Fruit fly (Drosophila melanogaster) whole organism, wandering third instar larva: ENCODE results near the gene RpS21.
A peak's percentile ranks its signal among the peaks of the same experiment; 100 is the strongest.

ENCODE experiments used
- Abd-B ChIP-seq: fragments of >200 bp; optimal IDR thresholded peaks from 2 replicates; lab custom pipeline; 2017; ENCODE audit warnings: missing biosample characterization, missing genetic modification characterization
- CG32264 ChIP-seq: fragments of 200-800 bp; sonication (Bioruptor generic); optimal IDR thresholded peaks from 2 replicates; lab custom pipeline; 2016; ENCODE audit warnings: missing biosample characterization, missing genetic modification characterization
- CG9705 ChIP-seq: fragments of 200-800 bp; sonication (Bioruptor generic); optimal IDR thresholded peaks from 2 replicates; lab custom pipeline; 2018; ENCODE audit warnings: missing biosample characterization, mild to moderate bottlenecking, missing genetic modification characterization
- CrebA ChIP-seq: fragments of 200-800 bp; sonication (Bioruptor generic); optimal IDR thresholded peaks from 2 replicates; lab custom pipeline; 2016; ENCODE audit warnings: missing biosample characterization, mild to moderate bottlenecking, missing genetic modification characterization, borderline replicate concordance
- Dfd ChIP-seq: fragments of >200 bp; optimal IDR thresholded peaks from 2 replicates; lab custom pipeline; 2017; ENCODE audit warnings: missing biosample characterization, missing genetic modification characterization
- Dif ChIP-seq: fragments of 200-275, 200-300 bp; sonication (Bioruptor generic); optimal IDR thresholded peaks from 2 replicates; lab custom pipeline; 2018; ENCODE audit warnings: missing biosample characterization, missing genetic modification characterization; ENCODE audit not compliant: partially characterized antibody
- GATAd ChIP-seq: sonication (Bioruptor generic); optimal IDR thresholded peaks from 2 replicates; lab custom pipeline; 2016; ENCODE audit warnings: missing biosample characterization, missing genetic modification characterization
- HLH106 ChIP-seq: fragments of 200-800 bp; optimal IDR thresholded peaks from 3 replicates; lab custom pipeline; 2019; ENCODE audit warnings: missing biosample characterization, mild to moderate bottlenecking, missing genetic modification characterization, moderate library complexity
- Hnf4 ChIP-seq: fragments of 200-800 bp; sonication (Bioruptor generic); optimal IDR thresholded peaks from 2 replicates; lab custom pipeline; 2016; ENCODE audit warnings: missing biosample characterization, mild to moderate bottlenecking, missing genetic modification characterization
- Hr78 ChIP-seq: fragments of >200 bp; optimal IDR thresholded peaks from 2 replicates; lab custom pipeline; 2017; ENCODE audit warnings: missing biosample characterization, missing genetic modification characterization
- Hr83 ChIP-seq: fragments of 200-300 bp; sonication (Bioruptor generic); optimal IDR thresholded peaks from 2 replicates; lab custom pipeline; 2016; ENCODE audit warnings: missing biosample characterization, mild to moderate bottlenecking, missing genetic modification characterization, moderate library complexity; ENCODE audit not compliant: poor library complexity, severe bottlenecking
- Jra ChIP-seq: sonication (Bioruptor generic); optimal IDR thresholded peaks from 2 replicates; lab custom pipeline; 2016; ENCODE audit warnings: missing biosample characterization, missing genetic modification characterization
- Mio ChIP-seq: sonication (Bioruptor generic); optimal IDR thresholded peaks from 2 replicates; lab custom pipeline; 2016; ENCODE audit warnings: missing biosample characterization, missing genetic modification characterization
- Myc ChIP-seq: fragments of >200 bp; optimal IDR thresholded peaks from 2 replicates; lab custom pipeline; 2017
- N ChIP-seq: fragments of >200 bp; optimal IDR thresholded peaks from 2 replicates; lab custom pipeline; 2018; ENCODE audit warnings: missing biosample characterization, missing external identifiers, missing genetic modification characterization
- OdsH ChIP-seq: fragments of 200-800 bp; sonication (Bioruptor generic); optimal IDR thresholded peaks from 2 replicates; lab custom pipeline; 2016; ENCODE audit warnings: missing biosample characterization, mild to moderate bottlenecking, missing genetic modification characterization
- Rel ChIP-seq, 2 experiments: fragments of 200-800 bp; sonication (Bioruptor generic) in 1 of 2; optimal IDR thresholded peaks; 2 replicates in 1 of 2; 3 replicates in 1 of 2; lab custom pipeline; 2016 to 2019; ENCODE audit warnings: mild to moderate bottlenecking in 2 of 2, missing biosample characterization in 2 of 2, missing genetic modification characterization in 2 of 2, moderate library complexity in 1 of 2
- Sp1 ChIP-seq: fragments of 200-800 bp; sonication (Bioruptor generic); optimal IDR thresholded peaks from 3 replicates; lab custom pipeline; 2019; ENCODE audit warnings: missing biosample characterization, mild to moderate bottlenecking, missing genetic modification characterization, moderate library complexity
- Vsx2 ChIP-seq: fragments of 200-300, 225-300 bp; sonication (Bioruptor generic); optimal IDR thresholded peaks from 2 replicates; lab custom pipeline; 2018; ENCODE audit warnings: missing biosample characterization, missing genetic modification characterization; ENCODE audit not compliant: partially characterized antibody
- br ChIP-seq: fragments of 200-800 bp; sonication (Bioruptor generic); optimal IDR thresholded peaks from 2 replicates; lab custom pipeline; 2016; ENCODE audit warnings: missing biosample characterization, missing genetic modification characterization
- brk ChIP-seq: fragments of 200-800 bp; sonication (Bioruptor generic); optimal IDR thresholded peaks from 2 replicates; lab custom pipeline; 2016; ENCODE audit warnings: missing biosample characterization, mild to moderate bottlenecking, missing genetic modification characterization
- dl ChIP-seq, 2 experiments: fragments of 175-275, 200-275 bp in 1 of 2; fragments of 200-275 bp in 1 of 2; sonication (Bioruptor generic); optimal IDR thresholded peaks; lab custom pipeline; 2018; ENCODE audit warnings: mild to moderate bottlenecking in 2 of 2, missing biosample characterization in 2 of 2, missing genetic modification characterization in 2 of 2, moderate library complexity in 2 of 2; ENCODE audit not compliant: partially characterized antibody in 2 of 2, insufficient read depth in 1 of 2
- dmrt93B ChIP-seq: fragments of 200-800 bp; sonication (Bioruptor generic); optimal IDR thresholded peaks from 2 replicates; lab custom pipeline; 2018; ENCODE audit warnings: missing biosample characterization, mild to moderate bottlenecking, missing genetic modification characterization
- dsf ChIP-seq: sonication (Bioruptor generic); optimal IDR thresholded peaks from 2 replicates; lab custom pipeline; 2016; ENCODE audit warnings: missing biosample characterization, missing genetic modification characterization, borderline replicate concordance
- ey ChIP-seq: fragments of 200-800 bp; sonication (Bioruptor generic); optimal IDR thresholded peaks from 2 replicates; lab custom pipeline; 2016; ENCODE audit warnings: missing biosample characterization, missing genetic modification characterization
- foxo ChIP-seq, 2 experiments: fragments of 200-800 bp; sonication (Bioruptor generic); optimal IDR thresholded peaks; 2 replicates in 1 of 2; 3 replicates in 1 of 2; lab custom pipeline; 2016 to 2017; ENCODE audit warnings: missing biosample characterization in 2 of 2, missing genetic modification characterization in 2 of 2
- fru ChIP-seq: fragments of 200-800 bp; sonication (Bioruptor generic); optimal IDR thresholded peaks from 3 replicates; lab custom pipeline; 2016; ENCODE audit warnings: missing biosample characterization, mild to moderate bottlenecking, missing genetic modification characterization
- h ChIP-seq: fragments of 200-800 bp; sonication (Bioruptor generic); optimal IDR thresholded peaks from 3 replicates; lab custom pipeline; 2016; ENCODE audit warnings: missing biosample characterization, mild to moderate bottlenecking, missing genetic modification characterization
- jim ChIP-seq: fragments of 175-275, 200-325 bp; sonication (Bioruptor generic); optimal IDR thresholded peaks from 2 replicates; lab custom pipeline; 2016; ENCODE audit warnings: missing biosample characterization, mild to moderate bottlenecking, missing genetic modification characterization
- lola ChIP-seq: fragments of >200 bp; optimal IDR thresholded peaks from 2 replicates; lab custom pipeline; 2017; ENCODE audit warnings: missing biosample characterization, missing genetic modification characterization
- pan ChIP-seq: fragments of >200 bp; optimal IDR thresholded peaks from 2 replicates; lab custom pipeline; 2017
- psq ChIP-seq: fragments of 200-800 bp; sonication (Bioruptor generic); optimal IDR thresholded peaks from 3 replicates; lab custom pipeline; 2017; ENCODE audit warnings: missing biosample characterization, mild to moderate bottlenecking, missing genetic modification characterization, moderate library complexity
- rgr ChIP-seq: fragments of 200-800 bp; sonication (Bioruptor generic); optimal IDR thresholded peaks from 3 replicates; lab custom pipeline; 2016; ENCODE audit warnings: missing biosample characterization, mild to moderate bottlenecking, missing genetic modification characterization
- sage ChIP-seq: fragments of 200-800 bp; sonication (Bioruptor generic); optimal IDR thresholded peaks from 2 replicates; lab custom pipeline; 2016; ENCODE audit warnings: missing biosample characterization, mild to moderate bottlenecking, missing genetic modification characterization
- sv ChIP-seq: fragments of 200-800 bp; sonication (Bioruptor generic); optimal IDR thresholded peaks from 3 replicates; lab custom pipeline; 2016; ENCODE audit warnings: missing biosample characterization, missing genetic modification characterization
- tai ChIP-seq: sonication (Bioruptor generic); optimal IDR thresholded peaks from 2 replicates; lab custom pipeline; 2016; ENCODE audit warnings: missing biosample characterization, missing genetic modification characterization
- usp ChIP-seq: fragments of >200 bp; optimal IDR thresholded peaks from 2 replicates; lab custom pipeline; 2017; ENCODE audit warnings: missing biosample characterization, missing genetic modification characterization
- woc ChIP-seq: sonication (Bioruptor generic); optimal IDR thresholded peaks from 2 replicates; lab custom pipeline; 2016; ENCODE audit warnings: missing biosample characterization, mild to moderate bottlenecking, missing genetic modification characterization

The RpS21 gene

DNA sequence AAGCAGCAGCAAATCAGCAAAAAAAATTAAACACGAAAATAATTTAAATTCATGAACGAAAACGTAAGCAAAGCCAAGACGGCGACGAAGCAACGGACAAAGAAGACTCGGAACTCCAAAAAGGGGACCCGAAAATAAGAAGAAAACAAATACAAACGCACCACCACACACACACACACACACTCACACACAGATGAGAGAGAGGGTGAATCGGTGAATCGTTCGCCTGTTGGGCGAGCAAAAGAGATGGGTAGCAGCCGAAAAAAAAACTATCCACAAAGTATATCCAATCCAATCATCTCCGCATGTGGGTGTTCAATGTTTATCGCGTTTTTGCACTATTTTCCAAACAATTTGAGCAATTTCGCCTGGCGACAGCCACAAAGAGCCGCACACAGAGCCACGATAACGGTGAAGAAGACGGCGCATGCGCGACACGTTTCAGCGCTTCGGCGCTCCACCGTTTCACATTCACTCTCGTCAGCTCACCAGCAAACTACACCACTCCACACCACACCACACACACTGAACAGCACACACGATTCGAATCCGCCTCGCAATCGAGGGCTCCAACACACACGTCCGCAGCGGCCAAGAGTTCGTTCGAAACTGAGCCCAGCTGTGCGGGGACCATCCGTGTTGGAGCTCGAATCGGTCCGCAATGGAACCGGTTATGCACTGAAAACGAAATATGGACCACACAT is 26.1 kb upstream of the RpS21 start, which contains the start of gene Duox:
Duox (minus strand) TSS at position 612 of the 704 bp plus-strand sequence.
- peak; percentile 74 for TF ChIP-seq Hr83
- no peak for TF ChIP-seq Hr78 (GFP tag; lab: Kevin White, UChicago)
- peak; percentile 45 for TF ChIP-seq jim (GFP tag; lab: Kevin White, UChicago)
- TF ChIP-seq tai = no peak
- TF ChIP-seq psq (GFP tag; lab: Kevin White, UChicago) = peak; percentile 89
- no peak for TF ChIP-seq br (GFP tag; lab: Kevin White, UChicago)
- no peak for TF ChIP-seq Mio
- TF ChIP-seq dl (GFP tag; optimal IDR thresholded peaks at IDR 0.05; lab: Kevin White, UChicago; ENCODE audit: insufficient read depth in 1 of 2, partially characterized antibody in 2 of 2) = peak; percentile 12 to 32
- no peak for TF ChIP-seq h (GFP tag; lab: Kevin White, UChicago)
- TF ChIP-seq woc (GFP tag; lab: Kevin White, UChicago) = no peak
- TF ChIP-seq CG9705 = no peak
- TF ChIP-seq Vsx2 (GFP tag; lab: Kevin White, UChicago) = peak; percentile 7
- TF ChIP-seq dsf (GFP tag; lab: Kevin White, UChicago) = no peak
- TF ChIP-seq pan (lab: Kevin White, UChicago) = no peak
- TF ChIP-seq sv (GFP tag; lab: Kevin White, UChicago) = no peak
- no peak for TF ChIP-seq HLH106 (tag; lab: Kevin White, UChicago)
- TF ChIP-seq Abd-B (GFP tag; lab: Kevin White, UChicago) = no peak
- no peak for TF ChIP-seq CrebA (GFP tag; lab: Kevin White, UChicago)
- peak; percentile 78 for TF ChIP-seq Dif (GFP tag; lab: Kevin White, UChicago)

DNA sequence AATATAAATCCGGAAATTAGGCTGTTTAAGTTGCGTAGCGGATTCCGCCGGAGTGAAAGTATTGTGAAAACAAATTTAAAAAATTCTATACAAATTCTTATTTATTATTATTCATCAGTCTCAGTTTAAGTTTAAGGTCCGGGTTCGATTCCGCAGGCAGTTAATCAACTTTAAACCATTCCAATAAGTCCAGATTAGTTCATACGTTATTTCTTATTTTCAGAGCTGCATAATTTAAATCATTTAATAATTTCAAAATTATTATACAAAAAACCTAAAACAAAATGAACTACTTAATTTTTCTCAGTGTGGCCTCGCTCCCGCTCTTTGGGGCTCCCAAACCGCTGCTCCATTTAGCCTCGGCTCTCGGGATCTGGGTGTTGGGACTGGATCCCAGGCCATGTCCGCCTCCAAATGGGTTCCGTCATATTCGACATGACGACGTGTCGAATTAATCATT is 25.5 kb upstream of the RpS21 start:
- no peak for TF ChIP-seq Mio
- TF ChIP-seq Dif (GFP tag; lab: Kevin White, UChicago) = no peak
- TF ChIP-seq foxo (GFP tag; optimal IDR thresholded peaks at IDR 0.05; lab: Kevin White, UChicago) = peak in 1 of 2 experiments; percentile 93
- TF ChIP-seq psq (GFP tag; lab: Kevin White, UChicago) = peak; percentile 56
- TF ChIP-seq HLH106 (tag; lab: Kevin White, UChicago) = peak; percentile 91
- TF ChIP-seq N (GFP tag; lab: Kevin White, UChicago) = no peak
- peak; percentile 81 for TF ChIP-seq rgr
- no peak for TF ChIP-seq Hr78 (GFP tag; lab: Kevin White, UChicago)
- no peak for TF ChIP-seq lola (GFP tag; lab: Kevin White, UChicago)
- TF ChIP-seq jim (GFP tag; lab: Kevin White, UChicago) = no peak
- TF ChIP-seq Rel (GFP tag; optimal IDR thresholded peaks at IDR 0.05; lab: Kevin White, UChicago) = peak; percentile 7
- peak; percentile 37 for TF ChIP-seq Rel (tag; optimal IDR thresholded peaks at IDR 0.05; lab: Kevin White, UChicago)
- TF ChIP-seq ey (GFP tag; lab: Kevin White, UChicago) = peak; percentile 72
- no peak for TF ChIP-seq Hr83
- TF ChIP-seq fru (GFP tag; lab: Kevin White, UChicago) = peak; percentile 88
- TF ChIP-seq dmrt93B (GFP tag; lab: Kevin White, UChicago) = peak; percentile 89
- peak; percentile 17 for TF ChIP-seq dsf (GFP tag; lab: Kevin White, UChicago)
- no peak for TF ChIP-seq Abd-B (GFP tag; lab: Kevin White, UChicago)
- TF ChIP-seq CG9705 = peak; percentile 77
- peak; percentile 70 for TF ChIP-seq Hnf4 (GFP tag; lab: Kevin White, UChicago)
- no peak for TF ChIP-seq usp (GFP tag; lab: Kevin White, UChicago)
- TF ChIP-seq br (GFP tag; lab: Kevin White, UChicago) = peak; percentile 83
- peak; percentile 83 for TF ChIP-seq h (GFP tag; lab: Kevin White, UChicago)
- TF ChIP-seq tai = peak; percentile 70
- TF ChIP-seq Dfd (GFP tag; lab: Kevin White, UChicago) = no peak
- peak; percentile 76 for TF ChIP-seq woc (GFP tag; lab: Kevin White, UChicago)
- TF ChIP-seq Myc (lab: Kevin White, UChicago) = no peak
- peak; percentile 69 for TF ChIP-seq sage
- TF ChIP-seq Sp1 (GFP tag; lab: Kevin White, UChicago) = peak; percentile 95
- peak; percentile 4 for TF ChIP-seq CrebA (GFP tag; lab: Kevin White, UChicago)
- peak; percentile 86 for TF ChIP-seq sv (GFP tag; lab: Kevin White, UChicago)
- TF ChIP-seq GATAd (GFP tag; lab: Kevin White, UChicago) = peak; percentile 3
- TF ChIP-seq CG32264 (GFP tag; lab: Kevin White, UChicago) = no peak
- TF ChIP-seq OdsH = peak; percentile 89
- no peak for TF ChIP-seq dl (GFP tag; optimal IDR thresholded peaks at IDR 0.05; lab: Kevin White, UChicago; ENCODE audit: insufficient read depth in 1 of 2, partially characterized antibody in 2 of 2)
- no peak for TF ChIP-seq Jra (GFP tag; lab: Kevin White, UChicago)
- TF ChIP-seq brk (GFP tag; lab: Kevin White, UChicago) = peak; percentile 72
- no peak for TF ChIP-seq pan (lab: Kevin White, UChicago)
- TF ChIP-seq Vsx2 (GFP tag; lab: Kevin White, UChicago) = no peak
- TF ChIP-seq, all 38 proteins: peak for 22
